Worm (Caenorhabditis elegans) whole organism, mixed stage, embryonic: ENCODE measurements around the gene bca-1.

Source experiments
- bed-3 ChIP-seq: fragments of 200-800 bp; sonication (Bioruptor generic); optimal IDR thresholded peaks from 3 replicates; lab custom pipeline; 2018; ENCODE audit warnings: mild to moderate bottlenecking, missing genetic modification characterization, moderate library complexity, missing compliant biosample characterization
- ceh-39 ChIP-seq: fragments of 150-350 bp; optimal IDR thresholded peaks from 2 replicates; lab custom pipeline; 2014; ENCODE audit warnings: missing biosample characterization, missing genetic modification characterization
- cnd-1 ChIP-seq: fragments of 200-800 bp; sonication (Bioruptor generic); optimal IDR thresholded peaks from 2 replicates; lab custom pipeline; 2018; ENCODE audit warnings: mild to moderate bottlenecking, missing genetic modification characterization, missing compliant biosample characterization
- lsy-2 ChIP-seq: fragments of 150-350 bp; optimal IDR thresholded peaks from 2 replicates; lab custom pipeline; 2014; ENCODE audit warnings: missing biosample characterization, missing genetic modification characterization
- nhr-2 ChIP-seq: fragments of 150-350 bp; optimal IDR thresholded peaks from 2 replicates; lab custom pipeline; 2014; ENCODE audit warnings: missing biosample characterization, missing genetic modification characterization
- nhr-76 ChIP-seq: sonication (generic microtip); optimal IDR thresholded peaks from 2 replicates; lab custom pipeline; 2017; ENCODE audit warnings: missing biosample characterization, missing genetic modification characterization
- snpc-4 ChIP-seq: fragments of 150-350 bp; optimal IDR thresholded peaks from 2 replicates; lab custom pipeline; 2014; ENCODE audit warnings: missing biosample characterization, missing genetic modification characterization

DNA sequence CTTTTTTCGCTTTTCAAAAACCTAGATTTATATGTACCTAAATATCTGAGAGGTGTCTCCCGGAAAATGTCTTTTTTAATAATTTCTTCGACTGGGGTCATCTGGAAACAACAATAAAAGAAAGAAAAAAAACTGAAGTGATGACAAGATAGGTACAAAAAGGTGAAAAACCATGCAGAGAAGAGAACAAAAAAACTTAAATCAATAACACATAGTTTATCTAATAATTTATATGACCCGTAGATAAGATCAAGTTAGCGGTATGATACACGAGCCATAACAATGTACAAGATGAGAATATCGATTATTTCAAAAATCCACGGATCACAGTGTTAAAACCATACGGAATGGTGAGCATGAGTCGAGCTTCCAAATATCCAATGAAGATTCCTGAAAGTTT lies 1.8 kb upstream of the bca-1 start, which contains the start of gene mtp-18:
- TF ChIP-seq bed-3, result no peak
- no peak for TF ChIP-seq lsy-2 (tag; lab: Kevin White, UChicago)
- no peak for TF ChIP-seq nhr-2 (tag; lab: Kevin White, UChicago)
- TF ChIP-seq cnd-1, result no peak
- TF ChIP-seq ceh-39 (tag; lab: Kevin White, UChicago), result no peak
- TF ChIP-seq snpc-4 (tag; lab: Kevin White, UChicago), result no peak
- TF ChIP-seq nhr-76 (tag; lab: Kevin White, UChicago), result no peak
